Worm (Caenorhabditis elegans) whole organism, L1 larva: ENCODE measurements around the gene Y53G8AL.4.
A peak's percentile ranks its signal among the peaks of the same experiment; 100 is the strongest.

ENCODE experiments used
- F16B12.6 ChIP-seq: fragments of 150-350 bp; optimal IDR thresholded peaks from 2 replicates; lab custom pipeline; 2014; ENCODE audit warnings: missing biosample characterization, missing genetic modification characterization
- alr-1 ChIP-seq: fragments of 200-800 bp; sonication (Bioruptor generic); optimal IDR thresholded peaks from 2 replicates; lab custom pipeline; 2018; ENCODE audit warnings: borderline replicate concordance, mild to moderate bottlenecking, missing genetic modification characterization, missing compliant biosample characterization
- ama-1 ChIP-seq: fragments of 150-350 bp; optimal IDR thresholded peaks from 2 replicates; lab custom pipeline; 2014
- blmp-1 ChIP-seq: fragments of 150-350 bp; optimal IDR thresholded peaks from 2 replicates; lab custom pipeline; 2014; ENCODE audit warnings: missing biosample characterization, missing genetic modification characterization
- ceh-63 ChIP-seq: fragments of 200-800 bp; sonication (Bioruptor generic); optimal IDR thresholded peaks from 2 replicates; lab custom pipeline; 2018; ENCODE audit warnings: mild to moderate bottlenecking, missing genetic modification characterization, missing compliant biosample characterization
- dpl-1 ChIP-seq, 3 experiments: fragments of 150-350 bp in 2 of 3; sonication (generic microtip) in 1 of 3; optimal IDR thresholded peaks; 2 replicates each; lab custom pipeline; 2014 to 2017; ENCODE audit warnings: missing biosample characterization in 3 of 3, missing genetic modification characterization in 3 of 3, missing genetic modification reagents in 3 of 3
- efl-1 ChIP-seq, 4 experiments: fragments of 150-350 bp; optimal IDR thresholded peaks in 3 of 4; peaks in 1 of 4; 1 replicate in 1 of 4; 2 replicates in 3 of 4; lab custom pipeline; 2014; ENCODE audit warnings: missing biosample characterization in 2 of 4, missing genetic modification characterization in 2 of 4, missing genetic modification reagents in 2 of 4
- efl-3 ChIP-seq: fragments of 200-800 bp; sonication (Bioruptor generic); optimal IDR thresholded peaks from 2 replicates; lab custom pipeline; 2018; ENCODE audit warnings: mild to moderate bottlenecking, missing genetic modification characterization, missing compliant biosample characterization
- egl-13 ChIP-seq: sonication (generic microtip); optimal IDR thresholded peaks from 2 replicates; lab custom pipeline; 2016; ENCODE audit warnings: missing genotype, missing genetic modification reagents, missing genetic modification characterization, missing compliant biosample characterization
- elt-2 ChIP-seq: sonication (generic microtip); optimal IDR thresholded peaks from 2 replicates; lab custom pipeline; 2016; ENCODE audit warnings: missing genetic modification characterization, mild to moderate bottlenecking, inconsistent platforms, missing compliant biosample characterization, missing genetic modification reagents
- elt-3 ChIP-seq, 6 experiments: fragments of 150-350 bp in 1 of 6; sonication (generic microtip); optimal IDR thresholded peaks; 2 replicates each; lab custom pipeline; 2017 to 2018; ENCODE audit warnings: missing biosample characterization in 6 of 6, missing genetic modification characterization in 6 of 6, inconsistent platforms in 1 of 6
- fkh-10 ChIP-seq: sonication (generic microtip); optimal IDR thresholded peaks from 2 replicates; lab custom pipeline; 2017; ENCODE audit warnings: missing biosample characterization, missing genetic modification reagents, missing genetic modification characterization
- fkh-8 ChIP-seq: sonication (generic microtip); optimal IDR thresholded peaks from 2 replicates; lab custom pipeline; 2016; ENCODE audit warnings: mild to moderate bottlenecking, missing genetic modification characterization, missing compliant biosample characterization
- fos-1 ChIP-seq: fragments of 150-350 bp; optimal IDR thresholded peaks from 2 replicates; lab custom pipeline; 2014; ENCODE audit warnings: missing biosample characterization, missing genetic modification characterization
- hlh-4 ChIP-seq: sonication (generic microtip); optimal IDR thresholded peaks from 2 replicates; lab custom pipeline; 2016; ENCODE audit warnings: mild to moderate bottlenecking, missing genetic modification characterization, missing compliant biosample characterization
- hpl-2 ChIP-seq: fragments of 150-350 bp; optimal IDR thresholded peaks from 2 replicates; lab custom pipeline; 2014; ENCODE audit warnings: missing biosample characterization, missing genetic modification reagents, missing genetic modification characterization
- isw-1 ChIP-seq: fragments of 200-800 bp; sonication (Bioruptor generic); IDR thresholded peaks from 2 replicates; pipeline ENCODE4 v1.3.6; 2022; ENCODE audit warnings: missing genetic modification characterization, missing compliant biosample characterization
- lin-14 ChIP-seq: fragments of 200-800 bp; sonication (Bioruptor generic); optimal IDR thresholded peaks from 2 replicates; lab custom pipeline; 2018; ENCODE audit warnings: mild to moderate bottlenecking, missing genetic modification characterization, moderate library complexity, missing compliant biosample characterization
- lin-35 ChIP-seq, 2 experiments: fragments of 150-350 bp; optimal IDR thresholded peaks; 2 replicates each; lab custom pipeline; 2014; ENCODE audit warnings: missing biosample characterization in 2 of 2, missing genetic modification characterization in 2 of 2, missing genetic modification reagents in 2 of 2
- lsy-2 ChIP-seq, 2 experiments: fragments of 150-350 bp; optimal IDR thresholded peaks; 2 replicates each; lab custom pipeline; 2014; ENCODE audit warnings: missing biosample characterization in 2 of 2, missing genetic modification characterization in 2 of 2
- mab-9 ChIP-seq: fragments of 200-800 bp; sonication (Bioruptor generic); IDR thresholded peaks from 2 replicates; pipeline ENCODE4 v1.3.6; 2022; ENCODE audit warnings: missing genetic modification reagents, missing genetic modification characterization, missing compliant biosample characterization
- mef-2 ChIP-seq: fragments of 150-350 bp; optimal IDR thresholded peaks from 2 replicates; lab custom pipeline; 2014; ENCODE audit warnings: missing biosample characterization, missing genetic modification characterization
- mep-1 ChIP-seq: fragments of 150-350 bp; optimal IDR thresholded peaks from 2 replicates; lab custom pipeline; 2014; ENCODE audit warnings: missing biosample characterization, missing genetic modification characterization
- nhr-11 ChIP-seq: fragments of 150-350 bp; optimal IDR thresholded peaks from 2 replicates; lab custom pipeline; 2014; ENCODE audit warnings: missing biosample characterization, missing genetic modification characterization
- nhr-19 ChIP-seq: fragments of 200-800 bp; sonication (Bioruptor generic); conservative IDR thresholded peaks from 2 replicates; pipeline ENCODE4 v1.3.6; 2022; ENCODE audit warnings: missing genetic modification characterization, missing compliant biosample characterization
- nhr-20 ChIP-seq: sonication (generic microtip); optimal IDR thresholded peaks from 2 replicates; lab custom pipeline; 2016; ENCODE audit warnings: mild to moderate bottlenecking, missing genetic modification characterization, missing compliant biosample characterization
- nhr-71 ChIP-seq: sonication (generic microtip); optimal IDR thresholded peaks from 2 replicates; lab custom pipeline; 2016; ENCODE audit warnings: mild to moderate bottlenecking, missing genetic modification characterization, moderate library complexity, missing compliant biosample characterization
- nhr-76 ChIP-seq: sonication (generic microtip); optimal IDR thresholded peaks from 2 replicates; lab custom pipeline; 2017; ENCODE audit warnings: missing biosample characterization, missing genetic modification characterization
- nhr-77 ChIP-seq: fragments of 150-350 bp; optimal IDR thresholded peaks from 2 replicates; lab custom pipeline; 2014; ENCODE audit warnings: missing biosample characterization, missing genetic modification characterization
- nhr-85 ChIP-seq: sonication (generic microtip); peaks from one replicate; lab custom pipeline; 2016; ENCODE audit warnings: missing genetic modification characterization, inconsistent platforms, missing compliant biosample characterization
- pqm-1 ChIP-seq: sonication (generic microtip); optimal IDR thresholded peaks from 3 replicates; lab custom pipeline; 2017; ENCODE audit warnings: missing biosample characterization, missing genetic modification characterization
- skn-1 ChIP-seq: fragments of 150-350 bp; optimal IDR thresholded peaks from 2 replicates; lab custom pipeline; 2014; ENCODE audit warnings: missing biosample characterization, missing genetic modification characterization
- snu-23 ChIP-seq: sonication (generic microtip); optimal IDR thresholded peaks from 2 replicates; lab custom pipeline; 2016; ENCODE audit warnings: missing genetic modification characterization, missing compliant biosample characterization
- sox-4 ChIP-seq: sonication (generic microtip); optimal IDR thresholded peaks from 2 replicates; lab custom pipeline; 2016; ENCODE audit warnings: missing genetic modification characterization, missing compliant biosample characterization
- sptf-1 ChIP-seq: fragments of 150-350 bp; optimal IDR thresholded peaks from 2 replicates; lab custom pipeline; 2014; ENCODE audit warnings: missing biosample characterization, missing genetic modification characterization
- tbx-2 ChIP-seq: sonication (generic microtip); optimal IDR thresholded peaks from 2 replicates; lab custom pipeline; 2016; ENCODE audit warnings: missing genetic modification characterization, missing compliant biosample characterization
- unc-130 ChIP-seq: fragments of 150-350 bp; optimal IDR thresholded peaks from 2 replicates; lab custom pipeline; 2017; ENCODE audit warnings: missing biosample characterization, missing genetic modification characterization, inconsistent platforms
- unc-62 ChIP-seq: fragments of 150-350 bp; optimal IDR thresholded peaks from 2 replicates; lab custom pipeline; 2014; ENCODE audit warnings: missing biosample characterization, missing genetic modification reagents, missing genetic modification characterization
- unc-98 ChIP-seq: fragments of 200-800 bp; sonication (Bioruptor generic); IDR thresholded peaks from 2 replicates; pipeline ENCODE4 v1.3.6; 2022; ENCODE audit warnings: missing genetic modification characterization, missing compliant biosample characterization
- xbp-1 ChIP-seq: sonication (generic microtip); optimal IDR thresholded peaks from 2 replicates; lab custom pipeline; 2016; ENCODE audit warnings: missing genetic modification characterization, missing compliant biosample characterization
- zip-4 ChIP-seq: fragments of 200-800 bp; sonication (Bioruptor generic); optimal IDR thresholded peaks from 2 replicates; lab custom pipeline; 2018; ENCODE audit warnings: mild to moderate bottlenecking, missing genetic modification characterization, moderate library complexity, missing compliant biosample characterization

Y53G8AL.4 gene

ce11 chrIII:3250596-3251112 lies at the start of gene Y53G8AL.4:
Y53G8AL.4 (minus strand) TSS chrIII:3250646.
- TF ChIP-seq efl-1 (optimal IDR thresholded peaks at IDR 0.05; lab: Kevin White, UChicago) = no peak
- peak in 1 of 2 experiments; percentile 92 for TF ChIP-seq efl-1 (GFP tag; optimal IDR thresholded peaks at IDR 0.05 in 1 of 2; lab: Kevin White, UChicago)
- no peak for TF ChIP-seq zip-4 (GFP tag; lab: Kevin White, UChicago)

ce11 chrIII:3297151-3297550 lies 46.7 kb upstream of the Y53G8AL.4 start, which contains the start of gene Y53G8AR.5:
Y53G8AR.5 (plus strand) TSS chrIII:3297451.
- no peak for TF ChIP-seq sox-4
- TF ChIP-seq nhr-85 = peak; percentile 49
- TF ChIP-seq, all 84 proteins: peak for 1

- TF ChIP-seq xbp-1 (tag; lab: Kevin White, UChicago) (peak; percentile 1), nhr-19 (GFP tag; lab: Robert Waterston, UW) (0 out of 2 replicates have a peak, but pooled peaks have one; percentile 3), isw-1 (GFP tag; lab: Robert Waterston, UW) (peak; percentile 25; the same call in 1 of the 2 replicates), nhr-77 (tag; lab: Kevin White, UChicago) (no peak), fkh-10 (GFP tag; lab: Kevin White, UChicago) (no peak), skn-1 (tag; lab: Kevin White, UChicago) (peak; percentile 1), lin-35 (GFP tag; optimal IDR thresholded peaks at IDR 0.05; lab: Kevin White, UChicago) (peak; percentile 38 to 45), nhr-85 (no peak), lsy-2 (tag; optimal IDR thresholded peaks at IDR 0.05; lab: Kevin White, UChicago) (peak; percentile 53 to 62), mep-1 (tag; lab: Kevin White, UChicago) (peak; percentile 55), dpl-1 (GFP tag; optimal IDR thresholded peaks at IDR 0.05; lab: Kevin White, UChicago) (peak in 2 of 3 experiments; percentile 30 to 56), fkh-8 (no peak), unc-62 (no peak), blmp-1 (tag; lab: Kevin White, UChicago) (peak; percentile 25), tbx-2 (tag; lab: Kevin White, UChicago) (peak; percentile 18), efl-1 (optimal IDR thresholded peaks at IDR 0.05; lab: Kevin White, UChicago) (peak; percentile 39 to 51), efl-1 (GFP tag; optimal IDR thresholded peaks at IDR 0.05 in 1 of 2; lab: Kevin White, UChicago) (peak; percentile 59 to 94), F16B12.6 (tag; lab: Kevin White, UChicago) (peak; percentile 40), snu-23 (GFP tag; lab: Kevin White, UChicago) (peak; percentile 39)
- TF ChIP-seq, all 84 proteins: peak for 13
Observed at ce11 chrIII:3294283-3294793, 43.9 kb upstream of the Y53G8AL.4 start, which contains the start of the genes Y53G8AR.8 and Y53G8AR.6. Y53G8AR.8 (minus strand) TSS chrIII:3294330. Y53G8AR.6 (plus strand) TSS chrIII:3294743.

ce11 chrIII:3281860-3282358 lies 31.5 kb upstream of the Y53G8AL.4 start, which contains the start of gene mfsd-8:
mfsd-8 (plus strand) TSS chrIII:3282308.
- TF ChIP-seq lin-35 (GFP tag; optimal IDR thresholded peaks at IDR 0.05; lab: Kevin White, UChicago) (peak in 1 of 2 experiments; percentile 11), egl-13 (tag; lab: Kevin White, UChicago) (peak; percentile 17), pqm-1 (tag; lab: Kevin White, UChicago) (no peak), lin-14 (GFP tag; lab: Kevin White, UChicago) (no peak), fos-1 (no peak), elt-2 (tag; lab: Kevin White, UChicago) (peak; percentile 84), blmp-1 (tag; lab: Kevin White, UChicago) (no peak)

- peak; percentile 92 for TF ChIP-seq nhr-20
- no peak for TF ChIP-seq mef-2 (tag; lab: Kevin White, UChicago)
- TF ChIP-seq dpl-1 (GFP tag; optimal IDR thresholded peaks at IDR 0.05; lab: Kevin White, UChicago) = peak; percentile 52 to 69 (median 53)
- peak; percentile 90 for TF ChIP-seq mep-1 (tag; lab: Kevin White, UChicago)
- TF ChIP-seq efl-3 (GFP tag; lab: Kevin White, UChicago) = no peak
- no peak; the same call in 1 of the 2 replicates for TF ChIP-seq unc-98
- peak; percentile 66 for TF ChIP-seq mab-9 (GFP tag; lab: Robert Waterston, UW)
- no peak for TF ChIP-seq ceh-63
- peak; percentile 92 for TF ChIP-seq nhr-11 (tag; lab: Kevin White, UChicago)
- peak; percentile 66 for TF ChIP-seq fos-1
- TF ChIP-seq elt-3 (tag; optimal IDR thresholded peaks at IDR 0.05; lab: Kevin White, UChicago) = peak in 3 of 6 experiments; percentile 2 to 68 (median 44)
- TF ChIP-seq isw-1 (GFP tag; lab: Robert Waterston, UW) = peak; percentile 72
- TF ChIP-seq sox-4 = peak; percentile 18
- TF ChIP-seq alr-1 (tag; lab: Kevin White, UChicago) = no peak
- TF ChIP-seq tbx-2 (tag; lab: Kevin White, UChicago) = peak; percentile 85
- TF ChIP-seq hlh-4 = no peak
- TF ChIP-seq ama-1 = no peak
- no peak for TF ChIP-seq sptf-1 (tag; lab: Kevin White, UChicago)
- TF ChIP-seq nhr-71 = peak; percentile 95
- TF ChIP-seq F16B12.6 (tag; lab: Kevin White, UChicago) = peak; percentile 1
- TF ChIP-seq hpl-2 = no peak
- peak; percentile 67 for TF ChIP-seq fkh-8
- TF ChIP-seq nhr-76 (tag; lab: Kevin White, UChicago) = no peak
- TF ChIP-seq unc-130 (tag; lab: Kevin White, UChicago) = no peak
Observed at ce11 chrIII:3279304-3279703, 28.9 kb upstream of the Y53G8AL.4 start.
